Worm (Caenorhabditis elegans) whole organism, early embryonic: ENCODE data around the gene his-71.

Experiments used
- B0310.2 ChIP-seq: sonication (generic microtip); optimal IDR thresholded peaks from 2 replicates; lab custom pipeline; 2016; ENCODE audit warnings: mild to moderate bottlenecking, missing genetic modification characterization, missing compliant biosample characterization
- F13C5.2 ChIP-seq: sonication (generic microtip); optimal IDR thresholded peaks from 2 replicates; lab custom pipeline; 2017; ENCODE audit warnings: mild to moderate bottlenecking, missing genetic modification characterization, inconsistent platforms, missing compliant biosample characterization
- aly-1 ChIP-seq: sonication (generic microtip); optimal IDR thresholded peaks from 2 replicates; lab custom pipeline; 2016; ENCODE audit warnings: missing genetic modification characterization, missing compliant biosample characterization
- ama-1 ChIP-seq: fragments of 150-350 bp; optimal IDR thresholded peaks from 2 replicates; lab custom pipeline; 2014
- ceh-13 ChIP-seq: fragments of 200-800 bp; sonication (Bioruptor generic); optimal IDR thresholded peaks from 2 replicates; lab custom pipeline; 2018; ENCODE audit warnings: mild to moderate bottlenecking, missing genetic modification characterization, missing compliant biosample characterization
- ceh-36 ChIP-seq: sonication (generic microtip); optimal IDR thresholded peaks from 2 replicates; lab custom pipeline; 2016; ENCODE audit warnings: missing genetic modification characterization, inconsistent platforms, missing compliant biosample characterization
- ets-7 ChIP-seq: sonication (generic microtip); optimal IDR thresholded peaks from 2 replicates; lab custom pipeline; 2016; ENCODE audit warnings: missing genotype, missing genetic modification characterization, missing compliant biosample characterization
- flt-1 ChIP-seq: fragments of 200-800 bp; sonication (Bioruptor generic); IDR thresholded peaks from 2 replicates; pipeline ENCODE4 v1.3.6; 2022; ENCODE audit warnings: missing genetic modification characterization, missing compliant biosample characterization
- hmbx-1 ChIP-seq: sonication (generic microtip); optimal IDR thresholded peaks from 2 replicates; lab custom pipeline; 2016; ENCODE audit warnings: mild to moderate bottlenecking, missing genetic modification characterization, missing compliant biosample characterization
- hmg-4 ChIP-seq: fragments of 200-800 bp; sonication (Bioruptor generic); optimal IDR thresholded peaks from 2 replicates; lab custom pipeline; 2018; ENCODE audit warnings: mild to moderate bottlenecking, missing genetic modification characterization, missing compliant biosample characterization
- hnd-1 ChIP-seq: sonication (generic microtip); optimal IDR thresholded peaks from 2 replicates; lab custom pipeline; 2016; ENCODE audit warnings: missing genetic modification characterization, missing compliant biosample characterization
- pes-1 ChIP-seq: fragments of 200-800 bp; sonication (Bioruptor generic); IDR thresholded peaks from 2 replicates; pipeline ENCODE4 v1.3.6; 2022; ENCODE audit warnings: missing genetic modification reagents, missing genetic modification characterization, missing compliant biosample characterization
- scrt-1 ChIP-seq: fragments of 200-800 bp; sonication (Bioruptor generic); IDR thresholded peaks from 2 replicates; pipeline ENCODE4 v1.3.6; 2022; ENCODE audit warnings: missing genetic modification characterization, missing compliant biosample characterization
- sea-1 ChIP-seq: fragments of 200-800 bp; sonication (Bioruptor generic); conservative IDR thresholded peaks from 2 replicates; pipeline ENCODE4 v1.3.6; 2022; ENCODE audit warnings: missing genetic modification characterization, missing compliant biosample characterization
- tbx-11 ChIP-seq: fragments of 200-800 bp; sonication (Bioruptor generic); IDR thresholded peaks from 2 replicates; pipeline ENCODE4 v1.3.6; 2022; ENCODE audit warnings: missing genetic modification characterization, missing compliant biosample characterization
- tbx-37 ChIP-seq: fragments of 200-800 bp; sonication (Bioruptor generic); conservative IDR thresholded peaks from 2 replicates; pipeline ENCODE4 v1.3.6; 2022; ENCODE audit warnings: missing genetic modification reagents, missing genetic modification characterization, missing compliant biosample characterization
- tra-4 ChIP-seq: sonication (generic microtip); optimal IDR thresholded peaks from 2 replicates; lab custom pipeline; 2017; ENCODE audit warnings: missing genetic modification characterization, missing compliant biosample characterization

his-71 gene

ce11 chrX:7968537-7968936, 13.3 kb downstream of the his-71 start:
- TF ChIP-seq hmbx-1: no peak
- TF ChIP-seq flt-1 (GFP tag; lab: Robert Waterston, UW): no peak
- TF ChIP-seq B0310.2 (tag; lab: Kevin White, UChicago): no peak
- TF ChIP-seq tbx-37 (GFP tag; lab: Robert Waterston, UW): no peak
- TF ChIP-seq sea-1 (GFP tag; lab: Robert Waterston, UW): no peak
- TF ChIP-seq pes-1 (GFP tag; lab: Robert Waterston, UW): no peak
- no peak for TF ChIP-seq hnd-1 (tag; lab: Kevin White, UChicago)
- no peak for TF ChIP-seq ama-1 (lab: Kevin White, UChicago)
- no peak for TF ChIP-seq scrt-1
- no peak for TF ChIP-seq ceh-36 (tag; lab: Kevin White, UChicago)
- TF ChIP-seq aly-1 (tag; lab: Kevin White, UChicago): no peak
- no peak for TF ChIP-seq tra-4 (tag; lab: Kevin White, UChicago)
- TF ChIP-seq F13C5.2 (tag; lab: Kevin White, UChicago): no peak

- no peak for TF ChIP-seq ceh-36 (tag; lab: Kevin White, UChicago)
- 0 out of 2 replicates have a peak, but pooled peaks have one; percentile 11 for TF ChIP-seq tbx-11 (GFP tag; lab: Robert Waterston, UW)
- no peak for TF ChIP-seq pes-1 (GFP tag; lab: Robert Waterston, UW)
- peak; percentile 68 for TF ChIP-seq hmg-4 (GFP tag; lab: Kevin White, UChicago)
- 0 out of 2 replicates have a peak, but pooled peaks have one; percentile 47 for TF ChIP-seq scrt-1
- TF ChIP-seq F13C5.2 (tag; lab: Kevin White, UChicago): no peak
Measured at ce11 chrX:7965449-7965848, 16.4 kb downstream of the his-71 start.

DNA sequence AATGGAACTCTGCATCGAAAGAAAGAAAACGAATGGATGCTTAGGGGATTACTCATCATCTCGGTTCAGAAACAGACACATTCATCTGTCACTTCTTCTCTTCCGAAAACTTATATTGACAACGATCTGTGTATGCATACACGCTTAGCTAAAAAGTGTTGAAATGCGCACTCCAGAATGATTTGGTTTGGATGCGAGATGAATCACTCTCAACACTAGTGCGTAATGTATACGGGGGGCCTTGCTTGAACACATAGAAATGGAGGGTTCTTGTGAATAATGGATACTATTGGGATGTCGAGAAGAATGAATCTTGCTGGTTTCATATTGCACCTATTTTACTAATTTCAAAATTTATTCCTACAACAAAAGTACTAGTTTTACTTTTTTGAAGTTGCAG, 17.8 kb downstream of the his-71 start:
- no peak for TF ChIP-seq ets-7 (tag; lab: Kevin White, UChicago)
- no peak for TF ChIP-seq ceh-13
- TF ChIP-seq hmbx-1: no peak
- TF ChIP-seq aly-1 (tag; lab: Kevin White, UChicago): no peak
- TF ChIP-seq flt-1 (GFP tag; lab: Robert Waterston, UW): no peak
- TF ChIP-seq tbx-37 (GFP tag; lab: Robert Waterston, UW): no peak
- TF ChIP-seq F13C5.2 (tag; lab: Kevin White, UChicago): no peak

DNA sequence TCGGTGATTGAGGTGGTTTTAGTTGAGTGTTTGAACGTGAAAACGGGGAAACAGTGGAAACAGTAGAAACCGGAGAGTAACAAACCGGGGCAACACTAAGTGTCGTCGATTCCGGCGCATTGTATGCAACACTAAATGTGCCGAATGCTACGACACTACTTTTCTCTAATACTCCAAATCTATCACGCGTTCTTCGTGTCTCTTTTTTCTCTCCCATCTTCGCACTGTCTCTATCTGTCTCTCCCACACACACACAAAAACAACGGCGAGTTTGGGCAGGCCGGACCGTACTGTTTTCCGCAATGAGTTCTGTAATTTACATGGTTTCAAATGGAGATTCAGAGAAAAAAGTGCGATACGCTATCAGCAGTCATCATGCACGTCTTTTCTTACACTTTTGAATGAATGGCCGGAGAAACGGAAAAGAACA, 19.8 kb downstream of the his-71 start:
- TF ChIP-seq flt-1 (GFP tag; lab: Robert Waterston, UW) (no peak), hmg-4 (GFP tag; lab: Kevin White, UChicago) (peak; percentile 59), ceh-13 (no peak), pes-1 (GFP tag; lab: Robert Waterston, UW) (0 out of 2 replicates have a peak, but pooled peaks have one; percentile 3), F13C5.2 (tag; lab: Kevin White, UChicago) (peak; percentile 48), scrt-1 (no peak), sea-1 (GFP tag; lab: Robert Waterston, UW) (no peak), aly-1 (tag; lab: Kevin White, UChicago) (peak; percentile 60), ama-1 (lab: Kevin White, UChicago) (no peak)

ce11 chrX:7961623-7962022, 20.2 kb downstream of the his-71 start, which contains the start of gene sem-5:
TSS of gene sem-5 (minus strand) at chrX:7961723.
- TF ChIP-seq ets-7 (tag; lab: Kevin White, UChicago) (no peak), B0310.2 (tag; lab: Kevin White, UChicago) (no peak), sea-1 (GFP tag; lab: Robert Waterston, UW) (no peak), aly-1 (tag; lab: Kevin White, UChicago) (no peak), hmbx-1 (no peak), pes-1 (GFP tag; lab: Robert Waterston, UW) (0 out of 2 replicates have a peak, but pooled peaks have one; percentile 5), tbx-37 (GFP tag; lab: Robert Waterston, UW) (no peak), flt-1 (GFP tag; lab: Robert Waterston, UW) (no peak)

- TF ChIP-seq tbx-37 (GFP tag; lab: Robert Waterston, UW) (no peak), aly-1 (tag; lab: Kevin White, UChicago) (no peak), ceh-13 (no peak), hmbx-1 (no peak), hmg-4 (GFP tag; lab: Kevin White, UChicago) (no peak), ama-1 (lab: Kevin White, UChicago) (no peak), flt-1 (GFP tag; lab: Robert Waterston, UW) (no peak), tra-4 (tag; lab: Kevin White, UChicago) (no peak), F13C5.2 (tag; lab: Kevin White, UChicago) (no peak), ceh-36 (tag; lab: Kevin White, UChicago) (no peak), tbx-11 (GFP tag; lab: Robert Waterston, UW) (no peak), scrt-1 (no peak), sea-1 (GFP tag; lab: Robert Waterston, UW) (no peak), ets-7 (tag; lab: Kevin White, UChicago) (no peak), hnd-1 (tag; lab: Kevin White, UChicago) (no peak), pes-1 (GFP tag; lab: Robert Waterston, UW) (no peak), B0310.2 (tag; lab: Kevin White, UChicago) (no peak)
Measured at ce11 chrX:7958203-7958602, 23.7 kb downstream of the his-71 start, which contains the start of gene sfxn-2. TSS of gene sfxn-2 (minus strand) at chrX:7958303.

- TF ChIP-seq B0310.2 (tag; lab: Kevin White, UChicago) (no peak), ama-1 (lab: Kevin White, UChicago) (no peak), hnd-1 (tag; lab: Kevin White, UChicago) (no peak), F13C5.2 (tag; lab: Kevin White, UChicago) (no peak), tra-4 (tag; lab: Kevin White, UChicago) (no peak), hmg-4 (GFP tag; lab: Kevin White, UChicago) (no peak), sea-1 (GFP tag; lab: Robert Waterston, UW) (no peak), ets-7 (tag; lab: Kevin White, UChicago) (no peak), pes-1 (GFP tag; lab: Robert Waterston, UW) (no peak), scrt-1 (no peak), ceh-13 (no peak), tbx-37 (GFP tag; lab: Robert Waterston, UW) (no peak), flt-1 (GFP tag; lab: Robert Waterston, UW) (no peak), tbx-11 (GFP tag; lab: Robert Waterston, UW) (no peak), ceh-36 (tag; lab: Kevin White, UChicago) (no peak), hmbx-1 (no peak), aly-1 (tag; lab: Kevin White, UChicago) (no peak)
Measured at ce11 chrX:7956449-7956848, 25.4 kb downstream of the his-71 start.
